Fruit fly (Drosophila melanogaster): Measurements from ENCODE around the gene Rbsn-5.
A peak's percentile ranks its signal among the peaks of the same experiment; 100 is the strongest.

DNA sequence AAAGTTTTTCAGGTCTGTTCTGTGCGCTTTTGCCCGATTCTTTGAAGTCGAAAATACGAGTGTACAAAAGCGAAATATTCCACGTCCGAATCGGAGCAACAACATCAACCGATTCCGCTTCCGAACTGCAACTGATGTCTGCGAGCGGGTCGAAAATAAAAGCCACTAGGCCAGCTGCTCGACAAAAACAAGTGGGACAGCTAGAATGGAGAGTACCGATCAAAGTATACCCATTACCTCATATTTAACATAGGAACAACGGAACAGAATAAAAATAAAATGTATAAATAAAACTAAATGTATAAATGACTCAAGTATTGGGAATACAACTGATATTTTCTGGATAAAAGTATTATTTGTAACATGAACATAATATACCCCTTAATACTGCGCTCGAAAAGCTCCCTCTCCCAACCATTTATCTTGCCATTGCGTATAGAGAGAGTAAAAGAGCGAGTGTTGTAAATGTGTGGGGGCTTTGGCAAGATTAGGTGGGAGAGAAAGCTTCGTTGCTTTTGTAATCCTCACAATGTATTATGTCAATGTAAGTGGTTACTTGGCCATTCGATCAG, 45.5 kb downstream of the Rbsn-5 start, which contains the start of gene SLC5A11:
- TF ChIP-seq CG31627 (GFP tag; optimal IDR thresholded peaks at IDR 0.05) (peak; percentile 76), Sox102F (GFP tag; optimal IDR thresholded peaks at IDR 0.05) (peak; percentile 94), Ets21C (GFP tag; optimal IDR thresholded peaks at IDR 0.05) (no peak), CG34406 (GFP tag; optimal IDR thresholded peaks at IDR 0.05) (peak; percentile 97), fkh (GFP tag; optimal IDR thresholded peaks at IDR 0.05) (peak; percentile 98), Ets96B (tag; optimal IDR thresholded peaks at IDR 0.05) (peak; percentile 79), Met (GFP tag; optimal IDR thresholded peaks at IDR 0.05) (peak; percentile 98), CG6163 (GFP tag; IDR thresholded peaks at IDR 0.05) (peak; percentile 100), Sox14 (GFP tag; optimal IDR thresholded peaks at IDR 0.05) (peak; percentile 99), CG11902 (GFP tag; optimal IDR thresholded peaks at IDR 0.05) (peak; percentile 99)

Data from whole organism, prepupa.